Worm (Caenorhabditis elegans): Measurements from ENCODE around the gene puf-3.

The puf-3 gene

DNA sequence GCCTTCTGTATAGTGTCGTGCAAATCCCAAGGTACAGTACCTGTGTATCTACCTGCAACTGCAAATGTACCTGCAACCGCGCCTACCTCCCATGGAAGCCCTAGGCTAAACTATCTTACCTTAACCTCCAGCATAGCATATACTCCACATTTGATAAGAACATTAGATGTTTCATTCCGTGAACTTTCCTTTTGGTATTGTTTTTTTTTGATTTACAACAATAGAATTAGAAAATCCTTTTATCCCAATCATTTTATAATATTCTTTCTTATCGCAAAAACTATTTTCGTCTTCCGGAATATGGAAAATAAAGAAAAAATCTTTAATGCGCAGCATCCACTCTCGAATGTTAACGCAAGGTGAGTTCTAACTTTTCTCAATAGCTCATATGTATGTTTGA lies 37.8 kb downstream of the puf-3 start, which contains the start of gene Y38H8A.2:
Gene Y38H8A.2, plus strand, starts transcription at position 301 of the 400 bp plus-strand sequence.
- TF ChIP-seq nhr-232 (tag; optimal IDR thresholded peaks at IDR 0.05), result no peak
- no peak for TF ChIP-seq ceh-31 (tag; optimal IDR thresholded peaks at IDR 0.05)
- no peak for TF ChIP-seq T23F11.4 (GFP tag; optimal IDR thresholded peaks at IDR 0.05)
- no peak for TF ChIP-seq pax-1 (tag; optimal IDR thresholded peaks at IDR 0.05)
- no peak for TF ChIP-seq hlh-13 (GFP tag; optimal IDR thresholded peaks at IDR 0.05)
- no peak for TF ChIP-seq ahr-1 (tag; optimal IDR thresholded peaks at IDR 0.05)
- no peak for TF ChIP-seq sdc-2 (tag; optimal IDR thresholded peaks at IDR 0.05)
- TF ChIP-seq ceh-22 (tag; optimal IDR thresholded peaks at IDR 0.05), result no peak
- no peak for TF ChIP-seq pat-9 (tag; optimal IDR thresholded peaks at IDR 0.05)
- TF ChIP-seq K02D7.2 (tag; optimal IDR thresholded peaks at IDR 0.05), result no peak
- no peak for TF ChIP-seq tbx-2 (tag; optimal IDR thresholded peaks at IDR 0.05)
- no peak for TF ChIP-seq unc-3 (GFP tag; conservative IDR thresholded peaks at IDR 0.05)
- TF ChIP-seq unc-3 (tag; optimal IDR thresholded peaks at IDR 0.05), result no peak
- no peak for TF ChIP-seq zip-5 (tag; optimal IDR thresholded peaks at IDR 0.05)
- TF ChIP-seq che-1 (tag; optimal IDR thresholded peaks at IDR 0.05), result no peak
- TF ChIP-seq F13H6.1 (tag; optimal IDR thresholded peaks at IDR 0.05), result no peak
- no peak for TF ChIP-seq syd-9 (tag; optimal IDR thresholded peaks at IDR 0.05)
- TF ChIP-seq ceh-18 (tag; optimal IDR thresholded peaks at IDR 0.05), result no peak

- TF ChIP-seq mec-3 (tag; optimal IDR thresholded peaks at IDR 0.05; ENCODE audit: borderline replicate concordance), result no peak
- no peak for TF ChIP-seq pha-4 (tag; optimal IDR thresholded peaks at IDR 0.05)
- no peak for TF ChIP-seq ceh-22 (tag; optimal IDR thresholded peaks at IDR 0.05)
- TF ChIP-seq lin-11 (tag; optimal IDR thresholded peaks at IDR 0.05), result no peak
- no peak for TF ChIP-seq sox-2 (GFP tag; IDR thresholded peaks at IDR 0.05)
- TF ChIP-seq nhr-11 (tag; optimal IDR thresholded peaks at IDR 0.05), result no peak
- no peak for TF ChIP-seq ceh-48 (tag; optimal IDR thresholded peaks at IDR 0.05)
- TF ChIP-seq pros-1 (tag; optimal IDR thresholded peaks at IDR 0.05), result no peak
- TF ChIP-seq che-1 (tag; optimal IDR thresholded peaks at IDR 0.05), result no peak
- no peak for TF ChIP-seq ceh-2 (tag; optimal IDR thresholded peaks at IDR 0.05)
- TF ChIP-seq fkh-6 (tag; optimal IDR thresholded peaks at IDR 0.05), result no peak
Measured at ce11 chrIV:13472011-13472410, 40.0 kb downstream of the puf-3 start, which contains the start of the genes ttbk-8.1 and Y38H8A.4. Gene ttbk-8.1, plus strand, starts transcription at chrIV:13472311. Gene Y38H8A.4, minus strand, starts transcription at chrIV:13472376.

- TF ChIP-seq pax-1 (tag; optimal IDR thresholded peaks at IDR 0.05), result no peak
- TF ChIP-seq lin-11 (tag; optimal IDR thresholded peaks at IDR 0.05), result no peak
- TF ChIP-seq lim-6 (tag; optimal IDR thresholded peaks at IDR 0.05), result no peak
- no peak for TF ChIP-seq ztf-16 (tag; optimal IDR thresholded peaks at IDR 0.05)
- no peak for TF ChIP-seq zip-5 (tag; optimal IDR thresholded peaks at IDR 0.05)
- TF ChIP-seq ceh-34 (tag; optimal IDR thresholded peaks at IDR 0.05), result no peak
- TF ChIP-seq unc-42 (tag; optimal IDR thresholded peaks at IDR 0.05), result no peak
- no peak for TF ChIP-seq pag-3 (tag; optimal IDR thresholded peaks at IDR 0.05; ENCODE audit: borderline replicate concordance)
- no peak for TF ChIP-seq syd-9 (tag; optimal IDR thresholded peaks at IDR 0.05)
- TF ChIP-seq nfya-1 (tag; optimal IDR thresholded peaks at IDR 0.05), result no peak
- TF ChIP-seq tbx-7 (tag; optimal IDR thresholded peaks at IDR 0.05), result no peak
Measured at ce11 chrIV:13465797-13466196, 46.2 kb downstream of the puf-3 start, which contains the start of gene fezf-1. Gene fezf-1, plus strand, starts transcription at chrIV:13466097.

- no peak for TF ChIP-seq dve-1 (tag; optimal IDR thresholded peaks at IDR 0.05)
- no peak for TF ChIP-seq ceh-9 (tag; optimal IDR thresholded peaks at IDR 0.05)
- no peak for TF ChIP-seq hlh-13 (GFP tag; optimal IDR thresholded peaks at IDR 0.05)
- TF ChIP-seq K02D7.2 (tag; optimal IDR thresholded peaks at IDR 0.05), result no peak
- TF ChIP-seq nhr-11 (tag; optimal IDR thresholded peaks at IDR 0.05), result no peak
- TF ChIP-seq sox-4 (tag; optimal IDR thresholded peaks at IDR 0.05), result no peak
Measured at ce11 chrIV:13460876-13461275, 51.1 kb downstream of the puf-3 start, which contains the start of gene Y38H8A.12. Gene Y38H8A.12, minus strand, starts transcription at chrIV:13460976.

Measured in whole organism, late embryonic.